Fruit fly (Drosophila melanogaster) whole organism, wandering third instar larva: ENCODE data around the gene Myo61F.

ENCODE experiments used
- CG32264 ChIP-seq: fragments of 200-800 bp; sonication (Bioruptor generic); optimal IDR thresholded peaks from 2 replicates; lab custom pipeline; 2016; ENCODE audit warnings: missing biosample characterization, missing genetic modification characterization
- CG9705 ChIP-seq: fragments of 200-800 bp; sonication (Bioruptor generic); optimal IDR thresholded peaks from 2 replicates; lab custom pipeline; 2018; ENCODE audit warnings: missing biosample characterization, mild to moderate bottlenecking, missing genetic modification characterization
- CrebA ChIP-seq: fragments of 200-800 bp; sonication (Bioruptor generic); optimal IDR thresholded peaks from 2 replicates; lab custom pipeline; 2016; ENCODE audit warnings: missing biosample characterization, mild to moderate bottlenecking, missing genetic modification characterization, borderline replicate concordance
- GATAd ChIP-seq: sonication (Bioruptor generic); optimal IDR thresholded peaks from 2 replicates; lab custom pipeline; 2016; ENCODE audit warnings: missing biosample characterization, missing genetic modification characterization
- HLH106 ChIP-seq: fragments of 200-800 bp; optimal IDR thresholded peaks from 3 replicates; lab custom pipeline; 2019; ENCODE audit warnings: missing biosample characterization, mild to moderate bottlenecking, missing genetic modification characterization, moderate library complexity
- Hnf4 ChIP-seq: fragments of 200-800 bp; sonication (Bioruptor generic); optimal IDR thresholded peaks from 2 replicates; lab custom pipeline; 2016; ENCODE audit warnings: missing biosample characterization, mild to moderate bottlenecking, missing genetic modification characterization
- Hr78 ChIP-seq: fragments of >200 bp; optimal IDR thresholded peaks from 2 replicates; lab custom pipeline; 2017; ENCODE audit warnings: missing biosample characterization, missing genetic modification characterization
- Hr83 ChIP-seq: fragments of 200-300 bp; sonication (Bioruptor generic); optimal IDR thresholded peaks from 2 replicates; lab custom pipeline; 2016; ENCODE audit warnings: missing biosample characterization, mild to moderate bottlenecking, missing genetic modification characterization, moderate library complexity; ENCODE audit not compliant: poor library complexity, severe bottlenecking
- Jra ChIP-seq: sonication (Bioruptor generic); optimal IDR thresholded peaks from 2 replicates; lab custom pipeline; 2016; ENCODE audit warnings: missing biosample characterization, missing genetic modification characterization
- Mio ChIP-seq: sonication (Bioruptor generic); optimal IDR thresholded peaks from 2 replicates; lab custom pipeline; 2016; ENCODE audit warnings: missing biosample characterization, missing genetic modification characterization
- Myc ChIP-seq: fragments of >200 bp; optimal IDR thresholded peaks from 2 replicates; lab custom pipeline; 2017
- OdsH ChIP-seq: fragments of 200-800 bp; sonication (Bioruptor generic); optimal IDR thresholded peaks from 2 replicates; lab custom pipeline; 2016; ENCODE audit warnings: missing biosample characterization, mild to moderate bottlenecking, missing genetic modification characterization
- Rel ChIP-seq, 2 experiments: fragments of 200-800 bp; sonication (Bioruptor generic) in 1 of 2; optimal IDR thresholded peaks; 2 replicates in 1 of 2; 3 replicates in 1 of 2; lab custom pipeline; 2016 to 2019; ENCODE audit warnings: mild to moderate bottlenecking in 2 of 2, missing biosample characterization in 2 of 2, missing genetic modification characterization in 2 of 2, moderate library complexity in 1 of 2
- Sp1 ChIP-seq: fragments of 200-800 bp; sonication (Bioruptor generic); optimal IDR thresholded peaks from 3 replicates; lab custom pipeline; 2019; ENCODE audit warnings: missing biosample characterization, mild to moderate bottlenecking, missing genetic modification characterization, moderate library complexity
- br ChIP-seq: fragments of 200-800 bp; sonication (Bioruptor generic); optimal IDR thresholded peaks from 2 replicates; lab custom pipeline; 2016; ENCODE audit warnings: missing biosample characterization, missing genetic modification characterization
- brk ChIP-seq: fragments of 200-800 bp; sonication (Bioruptor generic); optimal IDR thresholded peaks from 2 replicates; lab custom pipeline; 2016; ENCODE audit warnings: missing biosample characterization, mild to moderate bottlenecking, missing genetic modification characterization
- dl ChIP-seq, 2 experiments: fragments of 175-275, 200-275 bp in 1 of 2; fragments of 200-275 bp in 1 of 2; sonication (Bioruptor generic); optimal IDR thresholded peaks; lab custom pipeline; 2018; ENCODE audit warnings: mild to moderate bottlenecking in 2 of 2, missing biosample characterization in 2 of 2, missing genetic modification characterization in 2 of 2, moderate library complexity in 2 of 2; ENCODE audit not compliant: partially characterized antibody in 2 of 2, insufficient read depth in 1 of 2
- dmrt93B ChIP-seq: fragments of 200-800 bp; sonication (Bioruptor generic); optimal IDR thresholded peaks from 2 replicates; lab custom pipeline; 2018; ENCODE audit warnings: missing biosample characterization, mild to moderate bottlenecking, missing genetic modification characterization
- dsf ChIP-seq: sonication (Bioruptor generic); optimal IDR thresholded peaks from 2 replicates; lab custom pipeline; 2016; ENCODE audit warnings: missing biosample characterization, missing genetic modification characterization, borderline replicate concordance
- ey ChIP-seq: fragments of 200-800 bp; sonication (Bioruptor generic); optimal IDR thresholded peaks from 2 replicates; lab custom pipeline; 2016; ENCODE audit warnings: missing biosample characterization, missing genetic modification characterization
- foxo ChIP-seq, 2 experiments: fragments of 200-800 bp; sonication (Bioruptor generic); optimal IDR thresholded peaks; 2 replicates in 1 of 2; 3 replicates in 1 of 2; lab custom pipeline; 2016 to 2017; ENCODE audit warnings: missing biosample characterization in 2 of 2, missing genetic modification characterization in 2 of 2
- fru ChIP-seq: fragments of 200-800 bp; sonication (Bioruptor generic); optimal IDR thresholded peaks from 3 replicates; lab custom pipeline; 2016; ENCODE audit warnings: missing biosample characterization, mild to moderate bottlenecking, missing genetic modification characterization
- h ChIP-seq: fragments of 200-800 bp; sonication (Bioruptor generic); optimal IDR thresholded peaks from 3 replicates; lab custom pipeline; 2016; ENCODE audit warnings: missing biosample characterization, mild to moderate bottlenecking, missing genetic modification characterization
- jim ChIP-seq: fragments of 175-275, 200-325 bp; sonication (Bioruptor generic); optimal IDR thresholded peaks from 2 replicates; lab custom pipeline; 2016; ENCODE audit warnings: missing biosample characterization, mild to moderate bottlenecking, missing genetic modification characterization
- lola ChIP-seq: fragments of >200 bp; optimal IDR thresholded peaks from 2 replicates; lab custom pipeline; 2017; ENCODE audit warnings: missing biosample characterization, missing genetic modification characterization
- psq ChIP-seq: fragments of 200-800 bp; sonication (Bioruptor generic); optimal IDR thresholded peaks from 3 replicates; lab custom pipeline; 2017; ENCODE audit warnings: missing biosample characterization, mild to moderate bottlenecking, missing genetic modification characterization, moderate library complexity
- rgr ChIP-seq: fragments of 200-800 bp; sonication (Bioruptor generic); optimal IDR thresholded peaks from 3 replicates; lab custom pipeline; 2016; ENCODE audit warnings: missing biosample characterization, mild to moderate bottlenecking, missing genetic modification characterization
- sage ChIP-seq: fragments of 200-800 bp; sonication (Bioruptor generic); optimal IDR thresholded peaks from 2 replicates; lab custom pipeline; 2016; ENCODE audit warnings: missing biosample characterization, mild to moderate bottlenecking, missing genetic modification characterization
- sv ChIP-seq: fragments of 200-800 bp; sonication (Bioruptor generic); optimal IDR thresholded peaks from 3 replicates; lab custom pipeline; 2016; ENCODE audit warnings: missing biosample characterization, missing genetic modification characterization
- tai ChIP-seq: sonication (Bioruptor generic); optimal IDR thresholded peaks from 2 replicates; lab custom pipeline; 2016; ENCODE audit warnings: missing biosample characterization, missing genetic modification characterization
- usp ChIP-seq: fragments of >200 bp; optimal IDR thresholded peaks from 2 replicates; lab custom pipeline; 2017; ENCODE audit warnings: missing biosample characterization, missing genetic modification characterization
- woc ChIP-seq: sonication (Bioruptor generic); optimal IDR thresholded peaks from 2 replicates; lab custom pipeline; 2016; ENCODE audit warnings: missing biosample characterization, mild to moderate bottlenecking, missing genetic modification characterization

Gene Myo61F

DNA sequence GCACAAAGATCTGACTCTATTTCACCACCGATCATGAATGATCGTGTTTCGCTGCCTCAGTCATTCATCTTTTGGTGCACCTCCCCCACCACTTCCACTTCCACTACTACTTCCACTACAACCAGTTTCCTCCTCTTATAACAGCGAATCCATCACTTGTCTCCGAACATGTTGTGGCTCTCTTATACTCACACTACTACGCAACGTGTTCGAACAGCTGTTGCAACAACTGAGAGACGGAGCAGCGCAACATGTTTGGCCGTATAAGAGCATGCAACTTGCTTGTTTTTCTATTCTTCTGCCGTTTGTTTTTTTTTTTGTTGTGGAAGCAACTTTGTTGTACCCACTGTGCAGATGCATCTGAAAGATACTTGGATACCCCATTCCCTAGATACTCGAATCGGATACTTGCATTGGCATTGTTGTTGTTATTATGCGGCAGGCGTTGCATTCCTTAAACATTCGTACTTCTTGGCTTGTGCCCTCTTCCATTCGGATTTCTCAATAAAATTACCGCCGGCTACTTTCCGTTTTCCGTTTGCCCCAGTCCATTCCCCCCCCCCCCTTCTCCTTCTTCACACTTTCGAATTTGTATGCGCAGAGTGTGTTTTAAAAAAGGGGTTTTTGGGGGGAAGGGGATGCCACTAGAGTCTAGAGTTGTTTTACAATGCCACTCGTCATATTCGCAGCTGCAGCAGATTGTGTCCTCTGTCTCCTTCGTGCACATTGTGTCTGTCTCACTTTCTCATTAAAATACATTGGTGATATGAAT is 48.8 kb downstream of the Myo61F start:
- TF ChIP-seq CrebA (GFP tag; lab: Kevin White, UChicago) (peak; percentile 34), dl (GFP tag; optimal IDR thresholded peaks at IDR 0.05; lab: Kevin White, UChicago; ENCODE audit: insufficient read depth in 1 of 2, partially characterized antibody in 2 of 2) (peak in 1 of 2 experiments; percentile 6), Hr83 (no peak)
- TF ChIP-seq, all 38 proteins: peak for 2

DNA sequence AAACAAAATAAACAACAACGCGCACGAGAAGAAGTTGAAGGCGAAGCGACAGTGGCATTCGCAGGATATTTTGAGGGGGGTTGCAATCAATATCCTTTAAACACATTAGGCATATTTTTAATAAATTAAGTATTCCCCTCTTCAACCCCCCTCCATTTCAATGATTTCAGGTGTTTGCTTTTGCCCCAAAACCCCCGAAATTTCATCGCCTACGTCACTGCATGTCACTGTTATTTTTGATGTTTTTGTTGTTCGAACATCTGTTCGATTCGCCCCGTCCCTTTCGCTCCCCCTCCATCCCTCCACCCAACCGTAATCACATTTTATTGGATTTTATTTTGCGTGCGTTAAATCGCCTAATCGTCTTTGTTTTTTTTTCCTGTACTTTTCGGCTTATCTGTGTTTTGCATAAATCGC is 49.9 kb downstream of the Myo61F start:
- TF ChIP-seq CrebA (GFP tag; lab: Kevin White, UChicago) = no peak
- TF ChIP-seq woc (GFP tag; lab: Kevin White, UChicago) = peak; percentile 68
- TF ChIP-seq br (GFP tag; lab: Kevin White, UChicago) = peak; percentile 80
- TF ChIP-seq GATAd (GFP tag; lab: Kevin White, UChicago) = no peak
- TF ChIP-seq HLH106 (tag; lab: Kevin White, UChicago) = peak; percentile 86
- TF ChIP-seq lola (GFP tag; lab: Kevin White, UChicago) = no peak
- no peak for TF ChIP-seq CG9705
- no peak for TF ChIP-seq dsf (GFP tag; lab: Kevin White, UChicago)
- TF ChIP-seq jim (GFP tag; lab: Kevin White, UChicago) = peak; percentile 14
- TF ChIP-seq CG32264 (GFP tag; lab: Kevin White, UChicago) = peak; percentile 58
- peak; percentile 83 for TF ChIP-seq fru (GFP tag; lab: Kevin White, UChicago)
- peak; percentile 86 for TF ChIP-seq rgr (GFP tag; lab: Kevin White, UChicago)
- peak; percentile 73 for TF ChIP-seq dmrt93B (GFP tag; lab: Kevin White, UChicago)
- TF ChIP-seq OdsH (GFP tag; lab: Kevin White, UChicago) = peak; percentile 80
- TF ChIP-seq Hnf4 (GFP tag; lab: Kevin White, UChicago) = peak; percentile 73
- peak; percentile 12 for TF ChIP-seq brk (GFP tag; lab: Kevin White, UChicago)
- peak; percentile 92 for TF ChIP-seq h (GFP tag; lab: Kevin White, UChicago)
- TF ChIP-seq Jra (GFP tag; lab: Kevin White, UChicago) = peak; percentile 25
- TF ChIP-seq usp = no peak
- TF ChIP-seq Hr78 (GFP tag; lab: Kevin White, UChicago) = no peak
- TF ChIP-seq tai (GFP tag; lab: Kevin White, UChicago) = peak; percentile 58
- TF ChIP-seq ey (GFP tag; lab: Kevin White, UChicago) = peak; percentile 85
- no peak for TF ChIP-seq Rel (GFP tag; optimal IDR thresholded peaks at IDR 0.05; lab: Kevin White, UChicago)
- TF ChIP-seq Rel (tag; optimal IDR thresholded peaks at IDR 0.05; lab: Kevin White, UChicago) = peak; percentile 68
- peak; percentile 18 for TF ChIP-seq sage
- TF ChIP-seq psq = peak; percentile 81
- no peak for TF ChIP-seq Mio (GFP tag; lab: Kevin White, UChicago)
- no peak for TF ChIP-seq Myc (lab: Kevin White, UChicago)
- peak; percentile 62 for TF ChIP-seq Hr83
- peak in 1 of 2 experiments; percentile 89 for TF ChIP-seq foxo (GFP tag; optimal IDR thresholded peaks at IDR 0.05; lab: Kevin White, UChicago)
- peak; percentile 67 for TF ChIP-seq sv (GFP tag; lab: Kevin White, UChicago)
- peak; percentile 67 for TF ChIP-seq Sp1

- TF ChIP-seq lola (GFP tag; lab: Kevin White, UChicago) = no peak
- no peak for TF ChIP-seq dl (GFP tag; optimal IDR thresholded peaks at IDR 0.05; lab: Kevin White, UChicago; ENCODE audit: insufficient read depth in 1 of 2, partially characterized antibody in 2 of 2)
- no peak for TF ChIP-seq foxo (GFP tag; optimal IDR thresholded peaks at IDR 0.05; lab: Kevin White, UChicago)
- no peak for TF ChIP-seq Hnf4 (GFP tag; lab: Kevin White, UChicago)
- TF ChIP-seq Mio (GFP tag; lab: Kevin White, UChicago) = no peak
- TF ChIP-seq fru (GFP tag; lab: Kevin White, UChicago) = no peak
- TF ChIP-seq sage = no peak
- no peak for TF ChIP-seq usp
- no peak for TF ChIP-seq Hr78 (GFP tag; lab: Kevin White, UChicago)
- TF ChIP-seq br (GFP tag; lab: Kevin White, UChicago) = no peak
- TF ChIP-seq, all 38 proteins: peak for 0
Measured at dm6 chr3L:1370099-1370678, 51.9 kb downstream of the Myo61F start, which contains the start of gene ru. Gene ru, plus strand, starts transcription at chr3L:1370628.
